2 fruit fly cellular contexts compared by ENCODE assay signal in genomic region chr3L:17486794-17487726, dm6.
TF ChIP-seq lines count a peak whose summit lies in the region.

Gene Oatp74D (plus strand): TSS chr3L:17487118.

TF ChIP-seq in whole organism, embryonic, 481 proteins besides CTCF, POLR2A, EP300 and RAD21 (continued from another document and continues in another):
- TF ChIP-seq lov (optimal IDR thresholded peaks at IDR 0.05; lab: Kevin White, UChicago) (no peak), lov (GFP tag; IDR thresholded peaks at IDR 0.05; lab: Robert Waterston, UW) (0 out of 3 replicates have a peak, but pooled peaks have one; percentile 30), ac (GFP tag; optimal IDR thresholded peaks at IDR 0.05; lab: Kevin White, UChicago) (peak; percentile 27), CG10209 (GFP tag; optimal IDR thresholded peaks at IDR 0.05; lab: Kevin White, UChicago) (peak; percentile 51), vnd (GFP tag; IDR thresholded peaks at IDR 0.05; lab: Robert Waterston, UW; ENCODE audit: partially characterized antibody) (no peak), schlank (tag; optimal IDR thresholded peaks at IDR 0.05; lab: Kevin White, UChicago) (peak; percentile 21), Camta (GFP tag; optimal IDR thresholded peaks at IDR 0.05; lab: Kevin White, UChicago) (peak; percentile 24), Mad (GFP tag; optimal IDR thresholded peaks at IDR 0.05; lab: Kevin White, UChicago) (no peak), NFAT (GFP tag; IDR thresholded peaks at IDR 0.05; lab: Robert Waterston, UW) (0 out of 2 replicates have a peak, but pooled peaks have one; percentile 2), bigmax (GFP tag; optimal IDR thresholded peaks at IDR 0.05; lab: Kevin White, UChicago) (peak; percentile 19), gfzf (GFP tag; optimal IDR thresholded peaks at IDR 0.05; lab: Kevin White, UChicago) (no peak), BEAF-32 (GFP tag; optimal IDR thresholded peaks at IDR 0.05; lab: Kevin White, UChicago) (no peak), ems (GFP tag; optimal IDR thresholded peaks at IDR 0.05; lab: Kevin White, UChicago) (no peak), sob (GFP tag; IDR thresholded peaks at IDR 0.05; lab: Robert Waterston, UW) (peak; percentile 31; the same call in 1 of the 2 replicates), CrebB (tag; optimal IDR thresholded peaks at IDR 0.05; lab: Kevin White, UChicago) (peak; percentile 79), CG4730 (GFP tag; IDR thresholded peaks at IDR 0.05; lab: Robert Waterston, UW) (no peak), Sox100B (GFP tag; optimal IDR thresholded peaks at IDR 0.05; lab: Kevin White, UChicago) (peak; percentile 61), CG4820 (GFP tag; optimal IDR thresholded peaks at IDR 0.05; lab: Kevin White, UChicago) (no peak), CG8924 (tag; optimal IDR thresholded peaks at IDR 0.05; lab: Kevin White, UChicago) (peak; percentile 75), ftz-f1 (GFP tag; optimal IDR thresholded peaks at IDR 0.05; lab: Kevin White, UChicago) (peak; percentile 74), yki (optimal IDR thresholded peaks at IDR 0.05; lab: Kevin White, UChicago) (peak; percentile 64), CG6175 (GFP tag; IDR thresholded peaks at IDR 0.05; lab: Robert Waterston, UW) (peak; percentile 41; the same call in 1 of the 3 replicates), E2f1 (GFP tag; IDR thresholded peaks at IDR 0.05; lab: Robert Waterston, UW) (peak; percentile 43; the same call in 1 of the 2 replicates), Oli (tag; optimal IDR thresholded peaks at IDR 0.05; lab: Kevin White, UChicago) (peak; percentile 12), ro (GFP tag; IDR thresholded peaks at IDR 0.05; lab: Robert Waterston, UW) (no peak), MBD-R2 (GFP tag; IDR thresholded peaks at IDR 0.05; lab: Robert Waterston, UW) (peak; percentile 39; the same call in 1 of the 2 replicates), E2f2 (GFP tag; IDR thresholded peaks at IDR 0.05; lab: Robert Waterston, UW) (peak; percentile 37; the same call in 1 of the 2 replicates), CG6813 (GFP tag; optimal IDR thresholded peaks at IDR 0.05; lab: Kevin White, UChicago) (peak; percentile 9), Sox102F (GFP tag; optimal IDR thresholded peaks at IDR 0.05; lab: Kevin White, UChicago) (peak; percentile 18), ase (GFP tag; IDR thresholded peaks at IDR 0.05; lab: Robert Waterston, UW) (no peak; the same call in 2 of the 3 replicates), Tbp (GFP tag; optimal IDR thresholded peaks at IDR 0.05; lab: Kevin White, UChicago) (no peak), insv (GFP tag; optimal IDR thresholded peaks at IDR 0.05; lab: Kevin White, UChicago) (peak in 1 of 2 experiments; percentile 61), kni (GFP tag; optimal IDR thresholded peaks at IDR 0.05; lab: Kevin White, UChicago) (peak; percentile 98), CG12299 (tag; optimal IDR thresholded peaks at IDR 0.05; lab: Kevin White, UChicago) (peak; percentile 72), CG10431 (GFP tag; optimal IDR thresholded peaks at IDR 0.05; lab: Kevin White, UChicago) (peak; percentile 33), her (GFP tag; optimal IDR thresholded peaks at IDR 0.05; lab: Kevin White, UChicago) (peak; percentile 60), lola (GFP tag; optimal IDR thresholded peaks at IDR 0.05; lab: Kevin White, UChicago) (peak in 2 of 3 experiments; percentile 17 to 31), sim (GFP tag; IDR thresholded peaks at IDR 0.05; lab: Robert Waterston, UW) (no peak), CG13894 (tag; optimal IDR thresholded peaks at IDR 0.05; lab: Kevin White, UChicago) (peak; percentile 71), Side (GFP tag; optimal IDR thresholded peaks at IDR 0.05; lab: Kevin White, UChicago) (peak; percentile 40), Pdp1 (GFP tag; optimal IDR thresholded peaks at IDR 0.05; lab: Kevin White, UChicago) (peak in 1 of 2 experiments; percentile 57), dpn (GFP tag; optimal IDR thresholded peaks at IDR 0.05; lab: Kevin White, UChicago) (peak in 1 of 2 experiments; percentile 60), CG12391 (tag; optimal IDR thresholded peaks at IDR 0.05; lab: Kevin White, UChicago) (peak; percentile 2), org-1 (GFP tag; optimal IDR thresholded peaks at IDR 0.05; lab: Kevin White, UChicago) (peak; percentile 71), CG3407 (GFP tag; optimal IDR thresholded peaks at IDR 0.05; lab: Kevin White, UChicago) (peak; percentile 74), fd3F (GFP tag; optimal IDR thresholded peaks at IDR 0.05; lab: Kevin White, UChicago) (no peak), Stat92E (GFP tag; optimal IDR thresholded peaks at IDR 0.05; lab: Kevin White, UChicago) (peak in 1 of 3 experiments; percentile 46), br (optimal IDR thresholded peaks at IDR 0.05; lab: Kevin White, UChicago) (no peak), Eip74EF (GFP tag; optimal IDR thresholded peaks at IDR 0.05; lab: Kevin White, UChicago) (peak in 1 of 2 experiments; percentile 51), chm (GFP tag; IDR thresholded peaks at IDR 0.05; lab: Robert Waterston, UW) (peak; percentile 43; the same call in 1 of the 2 replicates), sr (GFP tag; IDR thresholded peaks at IDR 0.05; lab: Robert Waterston, UW) (peak; percentile 68), dmrt11E (tag; optimal IDR thresholded peaks at IDR 0.05; lab: Kevin White, UChicago) (peak; percentile 50), CG30403 (GFP tag; optimal IDR thresholded peaks at IDR 0.05; lab: Kevin White, UChicago) (peak; percentile 32), CG2678 (tag; optimal IDR thresholded peaks at IDR 0.05; lab: Kevin White, UChicago) (peak; percentile 67), CG4424 (GFP tag; optimal IDR thresholded peaks at IDR 0.05; lab: Kevin White, UChicago) (peak; percentile 78), dm (GFP tag; optimal IDR thresholded peaks at IDR 0.05; lab: Kevin White, UChicago) (peak; percentile 1), CG32772 (GFP tag; IDR thresholded peaks at IDR 0.05; lab: Robert Waterston, UW) (no peak), CG11723 (GFP tag; optimal IDR thresholded peaks at IDR 0.05; lab: Kevin White, UChicago) (peak; percentile 53), CG42726 (GFP tag; IDR thresholded peaks at IDR 0.05; lab: Robert Waterston, UW; ENCODE audit: partially characterized antibody) (peak; percentile 65; the same call in 1 of the 2 replicates), lab (GFP tag; optimal IDR thresholded peaks at IDR 0.05; lab: Kevin White, UChicago) (peak; percentile 72), cato (GFP tag; optimal IDR thresholded peaks at IDR 0.05; lab: Kevin White, UChicago; ENCODE audit: borderline replicate concordance) (peak; percentile 31), HmgZ (tag; optimal IDR thresholded peaks at IDR 0.05; lab: Kevin White, UChicago) (peak; percentile 69)

TF ChIP-seq in whole organism, prepupa, 60 proteins besides CTCF, POLR2A, EP300 and RAD21 (continued from another document):
- TF ChIP-seq CG6163 (GFP tag; IDR thresholded peaks at IDR 0.05; lab: Robert Waterston, UW) (peak; percentile 64; the same call in 2 of the 3 replicates), CG8119 (GFP tag; IDR thresholded peaks at IDR 0.05; lab: Robert Waterston, UW) (peak; percentile 78), Hr39 (GFP tag; optimal IDR thresholded peaks at IDR 0.05; lab: Kevin White, UChicago) (peak; percentile 70), CG8632 (GFP tag; optimal IDR thresholded peaks at IDR 0.05; lab: Kevin White, UChicago) (peak; percentile 63), spab (GFP tag; optimal IDR thresholded peaks at IDR 0.05; lab: Kevin White, UChicago) (no peak), vri (GFP tag; optimal IDR thresholded peaks at IDR 0.05; lab: Kevin White, UChicago) (peak; percentile 60), CG7368 (GFP tag; optimal IDR thresholded peaks at IDR 0.05; lab: Kevin White, UChicago) (peak; percentile 47)
